Fruit fly (Drosophila melanogaster) whole organism, embryonic: ENCODE measurements around the gene Or88a.

ENCODE experiments used
- CG11504 ChIP-seq: fragments of 200-800 bp; sonication (Bioruptor generic); optimal IDR thresholded peaks from 3 replicates; lab custom pipeline; 2019; ENCODE audit warnings: missing biosample characterization, mild to moderate bottlenecking, missing genetic modification characterization, moderate library complexity
- CG12744 ChIP-seq: fragments of 200-800 bp; sonication (Bioruptor generic); optimal IDR thresholded peaks from 2 replicates; lab custom pipeline; 2016; ENCODE audit warnings: missing biosample characterization, missing genetic modification characterization
- CG14014 ChIP-seq: fragments of 200-800 bp; sonication (Bioruptor generic); IDR thresholded peaks from 2 replicates; pipeline ENCODE4 v1.3.6; 2022; ENCODE audit warnings: missing biosample characterization, missing genetic modification characterization
- CG16815 ChIP-seq: fragments of 200-800 bp; sonication (Bioruptor generic); optimal IDR thresholded peaks from 3 replicates; lab custom pipeline; 2017; ENCODE audit warnings: missing biosample characterization, mild to moderate bottlenecking, missing genetic modification characterization
- CG17359 ChIP-seq: fragments of 200-800 bp; sonication (Bioruptor generic); optimal IDR thresholded peaks from 3 replicates; lab custom pipeline; 2018; ENCODE audit warnings: missing biosample characterization, mild to moderate bottlenecking, missing genetic modification characterization, moderate library complexity
- CG2120 ChIP-seq: fragments of 200-800 bp; sonication (Bioruptor generic); optimal IDR thresholded peaks from 3 replicates; lab custom pipeline; 2016; ENCODE audit warnings: missing biosample characterization, missing genetic modification characterization
- CG2875 ChIP-seq: fragments of 200-800 bp; sonication (Bioruptor generic); optimal IDR thresholded peaks from 2 replicates; lab custom pipeline; 2017; ENCODE audit warnings: missing biosample characterization, mild to moderate bottlenecking, missing genetic modification characterization, missing genetic modification reagents
- CG4617 ChIP-seq: fragments of 200-800 bp; sonication (Bioruptor generic); optimal IDR thresholded peaks from 3 replicates; lab custom pipeline; 2016; ENCODE audit warnings: missing biosample characterization, missing genetic modification characterization, borderline replicate concordance
- CG6813 ChIP-seq: fragments of 200-800 bp; sonication (Bioruptor generic); optimal IDR thresholded peaks from 2 replicates; lab custom pipeline; 2017; ENCODE audit warnings: missing biosample characterization, missing genetic modification characterization, mild to moderate bottlenecking, moderate library complexity, missing genetic modification reagents
- CG7839 ChIP-seq: fragments of 200-800 bp; sonication (Bioruptor generic); optimal IDR thresholded peaks from 3 replicates; lab custom pipeline; 2018; ENCODE audit warnings: missing biosample characterization, mild to moderate bottlenecking, missing genetic modification characterization, moderate library complexity
- CG8089 ChIP-seq: fragments of 200-800 bp; sonication (Bioruptor generic); optimal IDR thresholded peaks from 3 replicates; lab custom pipeline; 2016; ENCODE audit warnings: missing biosample characterization, missing genetic modification characterization
- Drgx ChIP-seq: fragments of 200-800 bp; sonication (Bioruptor generic); IDR thresholded peaks from 2 replicates; pipeline ENCODE4 v1.3.6; 2022; ENCODE audit warnings: missing biosample characterization, missing genetic modification characterization
- Ets97D ChIP-seq: fragments of 200-800 bp; sonication (Bioruptor generic); optimal IDR thresholded peaks from 3 replicates; lab custom pipeline; 2016; ENCODE audit warnings: missing biosample characterization, missing genetic modification characterization
- HmgZ ChIP-seq: fragments of 200-800 bp; sonication (Bioruptor generic); optimal IDR thresholded peaks from 2 replicates; lab custom pipeline; 2018; ENCODE audit warnings: missing biosample characterization, mild to moderate bottlenecking, missing genetic modification characterization
- Lpt ChIP-seq: fragments of >200 bp; optimal IDR thresholded peaks from 2 replicates; lab custom pipeline; 2018; ENCODE audit warnings: missing biosample characterization, missing genetic modification characterization
- Myb ChIP-seq: fragments of 200-800 bp; sonication (Bioruptor generic); optimal IDR thresholded peaks from 2 replicates; lab custom pipeline; 2016; ENCODE audit warnings: missing biosample characterization, missing genetic modification characterization
- NFAT ChIP-seq: fragments of 200-800 bp; sonication (Bioruptor generic); IDR thresholded peaks from 2 replicates; pipeline ENCODE4 v1.3.6; 2022; ENCODE audit warnings: missing biosample characterization, missing genetic modification characterization
- Optix ChIP-seq: fragments of 200-800 bp; sonication (Bioruptor generic); IDR thresholded peaks from 3 replicates; pipeline ENCODE4 v1.3.6; 2022; ENCODE audit warnings: missing biosample characterization, missing genetic modification characterization
- Sox102F ChIP-seq: fragments of 200-800 bp; sonication (Bioruptor generic); optimal IDR thresholded peaks from 2 replicates; lab custom pipeline; 2018; ENCODE audit warnings: missing biosample characterization, mild to moderate bottlenecking, missing genetic modification characterization, moderate library complexity
- TFAM ChIP-seq: fragments of 200-800 bp; sonication (Bioruptor generic); optimal IDR thresholded peaks from 2 replicates; lab custom pipeline; 2017; ENCODE audit warnings: missing biosample characterization, missing genetic modification characterization, inconsistent platforms
- Xrp1 ChIP-seq: fragments of 200-800 bp; sonication (Bioruptor generic); IDR thresholded peaks from 2 replicates; pipeline ENCODE4 v1.3.6; 2022; ENCODE audit warnings: missing biosample characterization, missing genetic modification characterization
- YL-1 ChIP-seq: fragments of 200-800 bp; sonication (Bioruptor generic); optimal IDR thresholded peaks from 3 replicates; lab custom pipeline; 2017; ENCODE audit warnings: missing biosample characterization, mild to moderate bottlenecking, missing genetic modification characterization
- ato ChIP-seq: fragments of 200-800 bp; sonication (Bioruptor generic); IDR thresholded peaks from 2 replicates; pipeline ENCODE4 v1.3.6; 2022; ENCODE audit warnings: missing biosample characterization, missing genetic modification characterization; ENCODE audit not compliant: partially characterized antibody
- az2 ChIP-seq: fragments of 200-800 bp; sonication (Bioruptor generic); optimal IDR thresholded peaks from 3 replicates; lab custom pipeline; 2016; ENCODE audit warnings: missing biosample characterization, missing genetic modification characterization
- bsh ChIP-seq, 2 experiments: fragments of 200-800 bp; sonication (Bioruptor generic); optimal IDR thresholded peaks; 2 replicates each; lab custom pipeline; 2017 to 2018; ENCODE audit warnings: mild to moderate bottlenecking in 2 of 2, missing biosample characterization in 2 of 2, missing genetic modification characterization in 2 of 2, moderate library complexity in 1 of 2
- dan ChIP-seq: fragments of 200-800 bp; sonication (Bioruptor generic); IDR thresholded peaks from 2 replicates; pipeline ENCODE4 v1.3.6; 2022; ENCODE audit warnings: missing biosample characterization, missing genetic modification characterization
- dpn ChIP-seq, 2 experiments: fragments of 200-800 bp; sonication (Bioruptor generic); optimal IDR thresholded peaks; 3 replicates each; lab custom pipeline; 2016; ENCODE audit warnings: missing biosample characterization in 2 of 2, missing genetic modification characterization in 2 of 2
- esg ChIP-seq: fragments of 200-800 bp; sonication (Bioruptor generic); conservative IDR thresholded peaks from 2 replicates; pipeline ENCODE4 v1.3.6; 2022; ENCODE audit warnings: missing biosample characterization, missing genetic modification characterization
- ewg ChIP-seq: fragments of 200-800 bp; sonication (Bioruptor generic); optimal IDR thresholded peaks from 3 replicates; lab custom pipeline; 2017; ENCODE audit warnings: mild to moderate bottlenecking, missing biosample characterization, missing genetic modification reagents, missing genetic modification characterization
- exex ChIP-seq: fragments of 200-800 bp; sonication (Bioruptor generic); optimal IDR thresholded peaks from 4 replicates; lab custom pipeline; 2018; ENCODE audit warnings: missing biosample characterization, mild to moderate bottlenecking, missing genetic modification characterization, moderate library complexity
- fd64A ChIP-seq: fragments of 200-800 bp; sonication (Bioruptor generic); optimal IDR thresholded peaks from 3 replicates; lab custom pipeline; 2018; ENCODE audit warnings: missing biosample characterization, mild to moderate bottlenecking, missing genetic modification characterization
- gcm ChIP-seq: fragments of 200-800 bp; sonication (Bioruptor generic); optimal IDR thresholded peaks from 2 replicates; lab custom pipeline; 2019; ENCODE audit warnings: missing biosample characterization, mild to moderate bottlenecking, missing genetic modification characterization, moderate library complexity
- grn ChIP-seq: fragments of 200-800 bp; sonication (Bioruptor generic); optimal IDR thresholded peaks from 3 replicates; lab custom pipeline; 2017; ENCODE audit warnings: missing biosample characterization, missing genetic modification characterization
- h ChIP-seq: fragments of >200 bp; optimal IDR thresholded peaks from 2 replicates; lab custom pipeline; 2017
- insv ChIP-seq, 2 experiments: fragments of 200-800 bp; sonication (Bioruptor generic); optimal IDR thresholded peaks; 3 replicates each; lab custom pipeline; 2016 to 2018; ENCODE audit warnings: missing biosample characterization in 2 of 2, missing genetic modification characterization in 2 of 2
- jigr1 ChIP-seq: fragments of 200-800 bp; sonication (Bioruptor generic); IDR thresholded peaks from 3 replicates; pipeline ENCODE4 v1.3.6; 2022; ENCODE audit warnings: missing biosample characterization, missing genetic modification characterization
- kay ChIP-seq: fragments of 200-800 bp; sonication (Bioruptor generic); optimal IDR thresholded peaks from 2 replicates; lab custom pipeline; 2016; ENCODE audit warnings: missing biosample characterization, missing genetic modification characterization
- onecut ChIP-seq: fragments of 200-800 bp; sonication (Bioruptor generic); IDR thresholded peaks from 2 replicates; pipeline ENCODE4 v1.3.6; 2022; ENCODE audit warnings: missing biosample characterization, missing genetic modification characterization
- pb ChIP-seq: fragments of 200-800 bp; sonication (Bioruptor generic); optimal IDR thresholded peaks from 3 replicates; lab custom pipeline; 2016; ENCODE audit warnings: missing biosample characterization, missing genetic modification characterization
- peb ChIP-seq: fragments of 200-800 bp; sonication (Bioruptor generic); IDR thresholded peaks from 2 replicates; pipeline ENCODE4 v1.3.6; 2022; ENCODE audit warnings: missing biosample characterization, missing genetic modification characterization
- pita ChIP-seq: fragments of 200-800 bp; sonication (Bioruptor generic); optimal IDR thresholded peaks from 2 replicates; lab custom pipeline; 2017; ENCODE audit warnings: missing biosample characterization, mild to moderate bottlenecking, missing genetic modification characterization
- prd ChIP-seq, 3 experiments: fragments of >200 bp in 2 of 3; fragments of 200-800 bp in 1 of 3; sonication (Bioruptor generic) in 1 of 3; optimal IDR thresholded peaks in 2 of 3; IDR thresholded peaks in 1 of 3; 2 replicates in 2 of 3; 3 replicates in 1 of 3; pipeline versions ENCODE4 v1.3.6 to Lab custom; 2017 to 2022; ENCODE audit warnings: missing biosample characterization in 1 of 3, missing genetic modification characterization in 1 of 3
- pum ChIP-seq: fragments of 200-800 bp; sonication (Bioruptor generic); optimal IDR thresholded peaks from 2 replicates; lab custom pipeline; 2016; ENCODE audit warnings: missing biosample characterization, missing genetic modification characterization
- shn ChIP-seq: fragments of 200-800 bp; sonication (Bioruptor generic); optimal IDR thresholded peaks from 3 replicates; lab custom pipeline; 2016; ENCODE audit warnings: missing biosample characterization, missing genetic modification characterization
- sna ChIP-seq: fragments of 200-800 bp; sonication (Bioruptor generic); IDR thresholded peaks from 2 replicates; pipeline ENCODE4 v1.3.6; 2022; ENCODE audit warnings: missing biosample characterization, missing genetic modification characterization; ENCODE audit not compliant: partially characterized antibody
- sob ChIP-seq: fragments of 200-800 bp; sonication (Bioruptor generic); IDR thresholded peaks from 2 replicates; pipeline ENCODE4 v1.3.6; 2022; ENCODE audit warnings: missing biosample characterization, missing genetic modification characterization
- trh ChIP-seq: fragments of 200-800 bp; sonication (Bioruptor generic); optimal IDR thresholded peaks from 2 replicates; lab custom pipeline; 2016; ENCODE audit warnings: missing biosample characterization, missing genetic modification characterization
- vvl ChIP-seq: fragments of 200-800 bp; sonication (Bioruptor generic); IDR thresholded peaks from 2 replicates; pipeline ENCODE4 v1.3.6; 2022; ENCODE audit warnings: missing biosample characterization, missing genetic modification characterization
- z ChIP-seq: fragments of 200-800 bp; sonication (Bioruptor generic); IDR thresholded peaks from 3 replicates; pipeline ENCODE4 v1.3.6; 2022; ENCODE audit warnings: missing biosample characterization, missing genetic modification characterization

The Or88a gene

dm6 chr3R:14088887-14089567 is 20.2 kb upstream of the Or88a start, which contains the start of gene Npc2b (continued):
- TF ChIP-seq HmgZ (tag; lab: Kevin White, UChicago) (peak; percentile 79), sna (GFP tag; lab: Robert Waterston, UW) (no peak), kay (GFP tag; lab: Kevin White, UChicago) (peak; percentile 5), dpn (GFP tag; optimal IDR thresholded peaks at IDR 0.05; lab: Kevin White, UChicago) (peak; percentile 54 to 76), CG16815 (GFP tag; lab: Kevin White, UChicago) (peak; percentile 21), esg (0 out of 2 replicates have a peak, but pooled peaks have one; percentile 7), exex (tag; lab: Kevin White, UChicago) (peak; percentile 20), az2 (GFP tag; lab: Kevin White, UChicago) (peak; percentile 64), h (no peak), Sox102F (GFP tag; lab: Kevin White, UChicago) (peak; percentile 62), onecut (GFP tag; lab: Robert Waterston, UW) (peak; percentile 53), vvl (peak; percentile 43; the same call in 1 of the 2 replicates), Myb (GFP tag; lab: Kevin White, UChicago) (peak; percentile 29), CG8089 (GFP tag; lab: Kevin White, UChicago) (peak; percentile 23), TFAM (no peak), pita (GFP tag; lab: Kevin White, UChicago) (peak; percentile 11), pum (GFP tag; lab: Kevin White, UChicago) (peak; percentile 19), shn (GFP tag; lab: Kevin White, UChicago) (peak; percentile 49), ewg (GFP tag; lab: Kevin White, UChicago) (peak; percentile 12), YL-1 (GFP tag; lab: Kevin White, UChicago) (peak; percentile 8), prd (optimal IDR thresholded peaks at IDR 0.05; lab: Kevin White, UChicago) (no peak), prd (GFP tag; IDR thresholded peaks at IDR 0.05; lab: Robert Waterston, UW) (peak; percentile 40; the same call in 1 of the 3 replicates), z (GFP tag; lab: Robert Waterston, UW) (no peak), ato (GFP tag; lab: Robert Waterston, UW) (no peak), CG12744 (GFP tag; lab: Kevin White, UChicago) (peak; percentile 33), jigr1 (GFP tag; lab: Robert Waterston, UW) (0 out of 3 replicates have a peak, but pooled peaks have one; percentile 7), Lpt (GFP tag; lab: Kevin White, UChicago) (no peak), Xrp1 (GFP tag; lab: Robert Waterston, UW) (peak; percentile 52), peb (GFP tag; lab: Robert Waterston, UW) (no peak; the same call in 1 of the 2 replicates), CG14014 (GFP tag; lab: Robert Waterston, UW) (peak; percentile 48; the same call in 1 of the 2 replicates), Ets97D (GFP tag; lab: Kevin White, UChicago) (peak; percentile 49), gcm (GFP tag; lab: Kevin White, UChicago) (peak; percentile 4), pb (no peak), insv (GFP tag; optimal IDR thresholded peaks at IDR 0.05; lab: Kevin White, UChicago) (peak in 1 of 2 experiments; percentile 46), CG7839 (tag; lab: Kevin White, UChicago) (peak; percentile 54), Drgx (GFP tag; lab: Robert Waterston, UW) (peak; percentile 13; the same call in 1 of the 2 replicates), CG2875 (GFP tag; lab: Kevin White, UChicago) (peak; percentile 16), CG2120 (GFP tag; lab: Kevin White, UChicago) (peak; percentile 74), grn (no peak), CG11504 (tag; lab: Kevin White, UChicago) (peak; percentile 74), CG4617 (peak; percentile 43), CG6813 (GFP tag; lab: Kevin White, UChicago) (no peak), fd64A (no peak), CG17359 (tag; lab: Kevin White, UChicago) (peak; percentile 70), NFAT (peak; percentile 43; the same call in 1 of the 2 replicates), bsh (GFP tag; optimal IDR thresholded peaks at IDR 0.05; lab: Kevin White, UChicago) (peak; percentile 0 to 48), trh (GFP tag; lab: Kevin White, UChicago) (no peak), sob (GFP tag; lab: Robert Waterston, UW) (peak; percentile 39; the same call in 1 of the 2 replicates), Optix (GFP tag; lab: Robert Waterston, UW) (no peak), dan (GFP tag; lab: Robert Waterston, UW) (no peak)
